Worm (Caenorhabditis elegans): ENCODE measurements around the gene T22B2.3.

The T22B2.3 gene

DNA sequence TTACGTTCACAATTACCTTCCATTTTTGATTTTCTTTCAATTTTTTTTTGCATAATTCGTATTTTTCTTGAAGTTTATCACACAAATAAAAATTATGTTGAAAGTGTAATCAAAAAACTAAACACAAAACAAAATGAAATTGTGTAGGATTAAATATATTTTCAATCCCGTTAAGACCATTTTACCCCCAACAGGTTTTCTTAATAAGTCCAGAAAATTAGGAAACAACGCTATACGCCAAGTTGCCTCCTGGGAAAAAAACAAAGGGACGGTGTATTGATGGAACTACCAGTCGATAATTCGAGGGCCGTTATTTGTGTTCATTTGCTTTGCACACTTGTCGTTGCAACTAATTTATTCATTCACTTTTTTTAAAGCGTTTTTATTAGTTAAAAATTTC lies 2.6 kb downstream of the T22B2.3 start:
- no peak for TF ChIP-seq unc-62 (GFP tag; optimal IDR thresholded peaks at IDR 0.05)

DNA sequence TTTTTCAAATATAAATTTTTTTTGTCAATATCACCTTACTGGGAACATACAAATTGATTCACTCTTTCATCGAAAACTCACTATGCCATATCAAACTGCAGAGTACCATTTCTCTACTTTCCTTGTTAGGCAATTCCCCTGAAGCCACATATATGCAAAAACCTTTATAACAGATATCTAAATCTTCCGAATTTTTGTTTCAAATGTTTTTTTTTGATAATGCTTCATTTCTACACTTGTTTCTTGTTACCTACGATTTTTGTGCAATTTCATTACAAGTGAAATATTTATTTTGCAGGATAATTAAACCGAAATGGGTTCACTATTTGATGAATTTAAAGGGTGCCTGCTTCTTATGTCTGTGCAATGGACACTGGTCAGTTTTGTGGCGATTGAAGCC lies 3.0 kb downstream of the T22B2.3 start, which contains the start of gene T22B2.2:
T22B2.2 (plus strand) TSS at position 301 of the 400 bp plus-strand sequence.
- TF ChIP-seq unc-62 (GFP tag; optimal IDR thresholded peaks at IDR 0.05) = no peak

DNA sequence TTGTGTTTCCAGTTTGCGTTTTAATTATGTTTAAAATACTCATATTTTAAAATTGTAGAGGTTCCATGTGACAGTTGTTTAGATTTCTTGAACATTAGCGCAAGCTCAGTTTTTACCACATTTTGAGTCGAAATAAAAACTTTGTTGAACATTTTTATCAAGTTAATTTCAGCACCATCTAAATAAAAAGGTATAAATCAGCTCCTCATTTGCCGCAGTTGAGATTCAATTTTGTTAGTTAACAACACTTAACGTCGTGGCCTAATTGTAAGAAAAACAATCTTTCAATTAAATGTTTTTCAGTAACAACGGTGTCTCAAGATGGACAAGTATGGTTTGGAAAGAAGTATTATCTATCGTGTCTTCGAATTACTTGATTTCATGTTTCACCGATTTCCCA lies 3.6 kb downstream of the T22B2.3 start:
- TF ChIP-seq unc-62 (GFP tag; optimal IDR thresholded peaks at IDR 0.05) = no peak

DNA sequence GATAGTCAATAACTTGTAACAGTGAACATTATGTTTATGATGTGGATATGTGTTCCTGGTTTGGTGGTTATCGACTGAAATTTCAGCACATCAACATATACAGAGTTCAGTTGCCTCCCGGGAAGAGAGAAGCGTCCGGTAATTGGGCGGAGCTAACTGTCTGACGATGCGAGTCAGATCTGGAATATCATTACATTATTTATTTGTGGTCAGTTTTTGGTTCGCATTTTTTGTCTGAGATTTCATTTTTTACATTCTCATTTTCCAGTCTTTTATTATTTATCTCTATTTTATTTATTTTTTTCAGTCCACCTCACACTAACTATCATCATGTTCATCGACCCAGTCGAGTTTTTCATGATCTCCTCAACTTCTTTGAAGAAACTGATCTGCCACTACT lies 8.7 kb downstream of the T22B2.3 start, which contains the start of gene T22B2.1:
T22B2.1 (plus strand) TSS at position 301 of the 400 bp plus-strand sequence.
- TF ChIP-seq unc-62 (GFP tag; optimal IDR thresholded peaks at IDR 0.05) = no peak

DNA sequence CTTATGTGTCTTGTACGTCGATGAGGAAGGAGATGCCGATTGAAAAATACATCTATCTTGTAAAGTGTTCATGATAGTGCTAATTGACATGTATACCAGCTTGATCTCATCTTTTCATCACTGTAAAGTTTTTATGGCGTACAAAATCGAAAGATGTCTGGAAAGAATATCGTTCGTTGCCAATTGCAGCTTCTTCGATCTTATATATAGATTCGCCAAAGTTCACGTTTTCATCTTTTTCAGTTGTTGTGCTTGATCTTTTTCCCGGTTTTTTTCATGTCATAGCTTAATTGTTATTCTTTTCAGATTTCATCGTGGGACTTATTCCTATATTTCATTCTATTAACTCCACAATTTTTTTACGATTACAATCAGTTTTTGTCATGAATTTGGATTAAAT lies 14.2 kb downstream of the T22B2.3 start, which contains the start of gene adt-3:
adt-3 (plus strand) TSS at position 301 of the 400 bp plus-strand sequence.
- no peak for TF ChIP-seq unc-62 (GFP tag; optimal IDR thresholded peaks at IDR 0.05)

DNA sequence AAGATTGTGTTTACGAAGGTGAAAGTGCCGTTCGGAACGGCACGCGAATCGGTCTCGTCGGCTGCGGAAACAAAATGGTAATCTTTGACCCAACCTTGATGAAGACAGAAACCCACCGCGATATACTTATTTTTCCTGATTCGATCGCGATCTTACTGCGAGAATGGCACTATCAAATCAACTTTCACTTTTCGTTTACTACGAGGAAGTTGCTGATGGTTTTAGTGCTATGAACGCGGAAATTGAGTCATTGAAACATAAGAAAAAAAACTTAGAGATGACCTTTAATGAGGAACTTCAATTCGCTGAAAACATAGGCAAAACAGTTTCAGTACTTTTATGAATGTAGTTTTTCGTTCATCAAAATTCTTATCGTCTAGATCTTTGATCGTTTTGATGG lies 15.6 kb downstream of the T22B2.3 start:
- TF ChIP-seq unc-62 (GFP tag; optimal IDR thresholded peaks at IDR 0.05) = no peak

DNA sequence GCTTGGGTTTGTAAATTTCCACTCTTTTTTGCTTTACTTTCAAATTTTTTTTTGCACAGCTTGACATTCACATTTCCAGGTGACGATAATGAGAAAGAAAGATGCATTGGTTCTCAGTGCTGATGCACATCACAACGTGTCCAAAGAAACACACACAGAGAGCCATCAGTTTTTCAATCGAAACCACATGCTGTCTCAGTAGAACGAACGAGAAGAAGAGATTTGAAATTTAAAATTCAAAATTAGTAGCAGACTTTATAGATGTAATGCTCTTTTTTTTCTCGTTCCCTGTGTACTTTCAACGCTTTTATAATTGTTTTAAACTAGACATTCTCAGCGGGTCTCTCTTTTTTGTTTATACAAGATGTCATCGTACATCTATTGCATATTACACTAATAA lies 20.4 kb downstream of the T22B2.3 start:
- no peak for TF ChIP-seq unc-62 (GFP tag; optimal IDR thresholded peaks at IDR 0.05)

DNA sequence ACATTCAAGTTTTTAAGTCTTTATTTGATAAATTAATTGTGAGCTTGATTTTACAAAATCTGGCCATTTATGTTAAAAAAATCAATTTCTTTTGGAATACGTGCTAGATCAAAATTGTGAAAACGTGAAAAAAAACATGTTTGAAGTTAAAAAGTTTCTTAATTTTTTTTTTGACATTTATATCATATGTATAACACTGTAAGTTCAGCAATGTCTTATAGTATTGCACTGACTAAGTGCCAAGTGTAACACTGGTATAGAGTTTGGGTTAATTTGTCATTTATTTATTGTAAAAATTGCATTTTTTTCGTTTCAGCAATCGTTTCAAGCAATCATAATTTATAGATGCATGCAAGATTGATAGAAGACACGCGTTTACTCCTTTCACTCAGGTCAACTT lies 20.8 kb downstream of the T22B2.3 start:
- TF ChIP-seq unc-62 (GFP tag; optimal IDR thresholded peaks at IDR 0.05) = no peak

DNA sequence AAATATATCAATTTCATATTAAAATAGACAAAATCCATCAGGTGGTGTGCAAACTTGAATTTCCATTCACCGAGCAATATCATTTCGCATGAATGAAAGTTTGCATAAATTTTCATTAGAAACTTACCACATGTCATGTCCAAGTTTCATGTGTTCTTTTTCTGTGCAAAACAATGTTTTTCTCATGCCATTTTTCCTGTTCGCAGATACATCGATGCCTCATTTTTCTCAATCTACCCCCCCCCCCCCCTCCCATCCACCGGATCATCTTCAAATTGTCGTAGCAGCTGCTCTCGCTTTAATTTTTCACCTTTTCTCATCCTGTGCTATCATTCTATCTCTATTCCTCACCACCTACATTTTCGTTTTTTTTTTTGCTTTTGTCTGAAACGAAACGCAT lies 21.8 kb downstream of the T22B2.3 start, which contains the start of gene T19D2.3:
T19D2.3 (plus strand) TSS at position 301 of the 400 bp plus-strand sequence.
- TF ChIP-seq unc-62 (GFP tag; optimal IDR thresholded peaks at IDR 0.05) = no peak

DNA sequence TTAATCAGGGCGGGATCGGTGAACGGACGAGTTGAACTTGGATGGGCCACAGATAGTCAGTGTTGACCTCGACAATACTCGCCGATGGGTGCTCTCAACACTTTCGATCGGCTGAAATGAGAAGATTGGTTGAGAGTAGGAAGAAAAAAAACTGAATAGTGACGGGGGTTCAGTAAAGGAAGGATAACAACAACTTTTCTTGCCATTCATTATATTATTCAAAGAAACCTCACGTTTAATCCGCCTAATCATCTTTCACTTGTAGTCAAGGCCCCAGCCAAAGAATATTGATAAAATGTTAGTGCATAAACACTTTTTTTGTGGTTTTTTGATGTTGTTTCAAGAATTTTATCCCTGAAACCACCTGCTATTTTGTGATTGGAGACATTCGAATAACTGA lies 25.2 kb downstream of the T22B2.3 start, which contains the start of gene T19D2.13:
T19D2.13 (minus strand) TSS at position 101 of the 400 bp plus-strand sequence.
- no peak for TF ChIP-seq unc-62 (GFP tag; optimal IDR thresholded peaks at IDR 0.05)

DNA sequence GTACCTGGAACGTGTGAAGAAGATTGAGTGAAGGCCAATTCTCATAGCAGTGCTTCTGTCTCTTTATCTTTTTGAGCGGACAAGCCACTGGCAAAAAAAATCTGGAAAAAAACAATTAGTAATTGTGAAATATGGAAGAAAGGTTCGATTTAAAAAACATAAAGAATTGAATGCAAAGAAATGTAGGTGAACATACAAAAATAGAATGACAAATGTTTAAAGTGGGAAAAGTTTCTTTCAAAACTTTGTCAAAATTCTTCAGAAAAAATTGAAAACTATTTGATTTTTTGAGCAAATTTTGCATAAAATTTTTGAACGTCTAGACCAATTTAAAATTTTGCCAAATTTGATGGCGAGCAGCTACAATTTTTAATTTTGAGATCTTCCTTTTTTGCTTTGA lies 26.1 kb downstream of the T22B2.3 start, which contains the start of gene ptp-4A2:
ptp-4A2 (minus strand) TSS at position 101 of the 400 bp plus-strand sequence.
- no peak for TF ChIP-seq unc-62 (GFP tag; optimal IDR thresholded peaks at IDR 0.05)

DNA sequence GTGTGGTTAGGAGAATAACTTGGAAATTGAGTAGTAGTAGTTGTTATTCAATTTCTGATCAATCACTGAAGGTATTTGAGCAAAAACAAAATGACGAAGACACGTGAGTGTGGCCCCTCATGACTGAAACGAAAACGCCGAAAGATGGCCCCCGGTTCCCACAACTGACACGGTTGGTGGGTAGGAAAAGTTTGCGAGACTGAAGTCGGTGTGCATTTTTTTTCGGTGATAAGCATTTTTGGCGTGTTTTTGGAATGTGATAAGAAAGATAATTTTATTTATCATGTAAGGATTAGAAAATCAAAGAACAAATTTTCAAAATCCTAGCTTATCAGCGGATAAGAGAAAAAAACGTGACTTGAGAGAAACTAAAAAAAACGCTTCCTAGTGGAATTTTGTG lies 27.0 kb downstream of the T22B2.3 start:
- TF ChIP-seq unc-62 (GFP tag; optimal IDR thresholded peaks at IDR 0.05) = no peak

DNA sequence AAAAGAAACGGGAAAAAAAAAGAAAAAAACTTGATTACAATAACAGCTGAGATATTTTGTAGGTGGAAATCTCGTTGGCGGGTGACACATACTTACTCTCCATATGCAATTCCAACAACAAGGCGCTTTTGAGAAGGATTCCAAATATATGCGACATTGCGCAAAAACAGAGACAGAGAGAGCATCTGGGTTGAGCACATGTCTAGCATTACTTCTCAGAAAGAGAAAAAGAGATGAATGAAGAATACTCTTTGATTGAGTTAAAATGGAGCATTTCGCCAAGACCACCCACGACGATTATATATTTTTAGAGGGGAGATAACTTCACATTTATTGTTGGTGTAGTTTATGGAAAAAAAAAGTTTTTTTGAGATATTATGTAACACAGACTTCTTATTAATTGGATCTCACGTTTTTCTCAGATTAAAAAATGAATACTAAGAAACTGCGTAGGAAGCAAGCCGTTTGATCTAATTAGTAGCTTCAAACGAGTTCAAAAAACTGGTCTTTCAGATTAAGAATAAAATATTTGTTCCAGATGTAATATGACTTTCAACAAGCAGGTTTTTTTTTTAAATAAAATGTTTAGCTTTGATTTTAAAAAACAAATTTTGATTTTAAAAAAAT lies 28.0 kb downstream of the T22B2.3 start:
- TF ChIP-seq unc-62 (GFP tag; optimal IDR thresholded peaks at IDR 0.05) = no peak

DNA sequence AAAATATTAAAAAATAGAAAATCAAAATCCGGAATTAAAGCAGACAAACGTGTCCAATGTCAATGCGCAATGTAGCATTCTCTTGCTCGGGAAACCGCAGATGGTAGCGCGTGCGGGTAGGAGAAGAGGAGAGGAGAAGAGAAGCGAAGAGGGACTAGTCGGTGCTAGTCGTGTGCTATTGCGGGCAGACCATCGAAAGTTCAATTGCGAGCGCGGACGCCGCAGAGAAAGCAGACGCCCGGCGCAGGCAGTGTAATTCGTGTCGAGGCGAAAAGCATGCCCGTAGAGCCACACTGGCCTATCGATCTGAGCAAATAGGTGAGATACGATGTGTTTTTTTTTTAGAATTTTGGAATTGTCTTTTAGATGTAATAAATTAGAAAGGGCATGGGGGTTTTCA lies 28.6 kb downstream of the T22B2.3 start:
- no peak for TF ChIP-seq unc-62 (GFP tag; optimal IDR thresholded peaks at IDR 0.05)

DNA sequence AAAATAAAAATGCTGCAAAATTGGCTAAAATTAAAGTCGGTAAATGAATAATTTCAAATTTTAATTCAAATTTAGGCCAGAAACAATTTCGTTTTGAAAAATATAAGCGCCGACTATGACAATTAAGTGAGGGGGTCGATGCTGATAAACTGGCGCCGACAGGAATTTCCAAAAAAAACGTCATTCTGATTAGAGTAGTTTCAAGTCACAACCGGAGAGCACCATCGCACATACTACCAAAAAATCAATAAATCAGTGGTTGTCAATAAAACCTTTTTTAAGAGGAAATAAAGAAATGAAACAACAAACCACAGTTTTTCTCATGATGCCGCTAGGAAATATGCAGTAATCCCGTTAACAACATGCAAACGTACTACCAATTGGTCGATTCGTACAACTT lies 31.9 kb downstream of the T22B2.3 start:
- no peak for TF ChIP-seq unc-62 (GFP tag; optimal IDR thresholded peaks at IDR 0.05)

DNA sequence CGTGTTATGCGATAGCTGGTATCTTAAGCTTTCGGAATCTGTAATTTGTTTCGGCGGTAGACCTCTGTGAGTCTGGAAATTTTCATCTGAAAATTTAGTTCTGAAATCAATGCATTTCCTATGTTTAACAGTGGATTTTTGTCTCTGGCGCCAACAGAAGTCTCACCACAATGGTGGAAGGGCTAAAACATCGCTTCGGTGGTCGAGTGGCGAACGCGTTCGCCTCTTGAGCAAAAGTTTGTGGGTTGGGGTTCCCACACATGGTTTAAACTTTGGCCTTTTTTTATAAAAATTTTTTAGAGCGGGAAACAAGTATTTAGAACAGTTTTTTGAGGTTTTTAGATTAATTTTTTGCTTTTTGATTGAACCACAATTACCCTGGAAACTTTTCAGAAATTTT lies 32.6 kb downstream of the T22B2.3 start:
- no peak for TF ChIP-seq unc-62 (GFP tag; optimal IDR thresholded peaks at IDR 0.05)

DNA sequence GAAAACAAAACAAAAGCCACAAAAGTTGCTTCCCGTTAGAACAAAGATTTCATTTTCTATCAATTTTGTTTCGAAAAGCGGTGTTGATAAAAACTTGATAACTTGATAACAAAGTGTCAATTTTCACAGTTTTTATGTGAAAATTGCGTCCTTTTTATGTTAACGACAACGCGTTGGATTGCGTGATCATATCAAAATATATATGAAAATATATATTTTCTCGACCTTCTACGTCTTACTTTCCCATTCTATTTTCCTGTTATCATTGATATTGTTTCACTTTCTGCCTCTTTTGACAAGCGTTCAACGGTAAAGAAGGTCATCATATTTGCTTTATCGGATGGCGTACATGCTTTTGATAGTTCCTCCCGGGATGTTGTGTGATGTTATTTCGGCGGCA lies 35.6 kb downstream of the T22B2.3 start:
- no peak for TF ChIP-seq unc-62 (GFP tag; optimal IDR thresholded peaks at IDR 0.05)

All from whole organism, dauer.